Worm (Caenorhabditis elegans): ENCODE measurements around the gene Y75B8A.6.

DNA sequence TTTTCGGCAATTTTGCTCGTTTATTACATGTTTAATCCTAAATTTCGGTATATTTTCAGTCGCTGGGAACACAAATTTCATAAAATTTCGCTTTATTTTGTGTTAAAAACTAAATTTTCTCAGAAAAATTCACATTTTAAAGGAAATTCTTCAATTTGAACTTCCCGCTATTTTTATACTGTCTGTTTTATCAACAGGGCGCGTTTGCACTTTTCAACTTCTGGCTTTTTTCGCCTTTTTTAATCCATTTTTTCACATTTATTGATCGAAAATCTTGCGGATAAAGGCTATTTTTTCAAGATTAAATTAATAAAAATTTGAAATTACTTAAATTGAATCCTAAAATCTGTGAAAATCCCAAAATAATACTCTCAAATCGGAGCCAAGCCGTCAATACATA is 22.0 kb upstream of the Y75B8A.6 start:
- TF ChIP-seq aly-2 (tag; optimal IDR thresholded peaks at IDR 0.05) (no peak), nhr-23 (tag; optimal IDR thresholded peaks at IDR 0.05) (no peak), ama-1 (optimal IDR thresholded peaks at IDR 0.05) (no peak), elt-1 (tag; optimal IDR thresholded peaks at IDR 0.05) (no peak), nhr-11 (tag; optimal IDR thresholded peaks at IDR 0.05) (no peak), sem-4 (tag; optimal IDR thresholded peaks at IDR 0.05) (peak; percentile 33), ztf-4 (tag; optimal IDR thresholded peaks at IDR 0.05) (no peak), ztf-11 (tag; optimal IDR thresholded peaks at IDR 0.05) (no peak), egl-27 (tag; optimal IDR thresholded peaks at IDR 0.05) (no peak), nhr-6 (tag; optimal IDR thresholded peaks at IDR 0.05) (no peak), skn-1 (tag; optimal IDR thresholded peaks at IDR 0.05) (no peak), lin-11 (tag; optimal IDR thresholded peaks at IDR 0.05) (no peak), snpc-4 (tag; optimal IDR thresholded peaks at IDR 0.05) (no peak)
